Worm (Caenorhabditis elegans) whole organism, mixed stage, embryonic: ENCODE results near the gene T02H6.6.

ENCODE experiments used
- M03D4.4 ChIP-seq: sonication (generic microtip); optimal IDR thresholded peaks from 2 replicates; lab custom pipeline; 2017; ENCODE audit warnings: mild to moderate bottlenecking, missing genetic modification characterization, missing compliant biosample characterization
- blmp-1 ChIP-seq: fragments of 150-350 bp; optimal IDR thresholded peaks from 2 replicates; lab custom pipeline; 2014; ENCODE audit warnings: missing biosample characterization, missing genetic modification characterization
- lsy-2 ChIP-seq: fragments of 150-350 bp; optimal IDR thresholded peaks from 2 replicates; lab custom pipeline; 2014; ENCODE audit warnings: missing biosample characterization, missing genetic modification characterization
- pha-4 ChIP-seq: fragments of 150-350 bp; optimal IDR thresholded peaks from 2 replicates; lab custom pipeline; 2018; ENCODE audit warnings: missing biosample characterization, missing genetic modification reagents, missing genetic modification characterization
- sptf-1 ChIP-seq: sonication (generic microtip); optimal IDR thresholded peaks from 2 replicates; lab custom pipeline; 2017; ENCODE audit warnings: mild to moderate bottlenecking, missing genetic modification characterization, moderate library complexity, missing compliant biosample characterization

DNA sequence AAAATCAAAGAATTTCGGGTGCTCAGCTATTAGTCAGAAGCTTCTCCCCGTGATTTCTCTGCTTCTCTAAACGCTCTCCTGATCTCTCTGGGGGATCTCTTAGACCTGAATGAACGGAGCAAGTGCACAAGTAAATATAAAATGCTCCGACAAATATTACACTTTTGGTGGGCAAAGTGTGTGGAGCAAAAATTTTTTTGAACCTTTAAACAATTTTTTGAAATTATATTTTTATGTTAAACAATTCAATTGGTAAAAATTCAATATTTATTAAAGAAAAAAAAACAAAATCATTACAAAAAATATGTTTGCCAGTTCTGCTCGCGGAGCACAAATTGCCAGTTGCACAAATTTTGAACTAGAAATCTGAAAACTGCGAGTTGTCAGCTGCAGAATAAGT is 44.1 kb upstream of the T02H6.6 start, which contains the start of gene K07E8.6:
- no peak for TF ChIP-seq blmp-1 (tag; lab: Kevin White, UChicago)
- TF ChIP-seq M03D4.4 (tag; lab: Kevin White, UChicago) = no peak
- no peak for TF ChIP-seq lsy-2
- TF ChIP-seq sptf-1 (tag; lab: Kevin White, UChicago) = no peak
- no peak for TF ChIP-seq pha-4 (tag; lab: Kevin White, UChicago)
